Worm (Caenorhabditis elegans) whole organism, L2 larva: ENCODE results near the gene F21D5.9.

Source experiments
- F13H6.1 ChIP-seq: sonication (generic microtip); optimal IDR thresholded peaks from 2 replicates; lab custom pipeline; 2016; ENCODE audit warnings: missing genetic modification characterization, missing compliant biosample characterization
- R02D3.7 ChIP-seq: fragments of 150-350 bp; optimal IDR thresholded peaks from 2 replicates; lab custom pipeline; 2014; ENCODE audit warnings: missing biosample characterization, missing genetic modification characterization
- Y55F3AM.14 ChIP-seq: fragments of 200-800 bp; sonication (Bioruptor generic); optimal IDR thresholded peaks from 2 replicates; lab custom pipeline; 2018; ENCODE audit warnings: mild to moderate bottlenecking, missing genetic modification characterization, missing compliant biosample characterization
- alr-1 ChIP-seq: fragments of 150-350 bp; optimal IDR thresholded peaks from 2 replicates; lab custom pipeline; 2014; ENCODE audit warnings: missing biosample characterization, missing genetic modification characterization
- aly-2 ChIP-seq: fragments of 150-350 bp; optimal IDR thresholded peaks from 2 replicates; lab custom pipeline; 2014; ENCODE audit warnings: missing biosample characterization, missing genetic modification characterization
- ama-1 ChIP-seq: fragments of 150-350 bp; optimal IDR thresholded peaks from 2 replicates; lab custom pipeline; 2018; ENCODE audit warnings: inconsistent platforms
- blmp-1 ChIP-seq: sonication (generic microtip); optimal IDR thresholded peaks from 2 replicates; lab custom pipeline; 2017; ENCODE audit warnings: missing genetic modification characterization, mild to moderate bottlenecking, missing compliant biosample characterization, antibody characterized with exemption, moderate library complexity; ENCODE audit not compliant: insufficient read depth
- ceh-16 ChIP-seq: fragments of 150-350 bp; optimal IDR thresholded peaks from 2 replicates; lab custom pipeline; 2014; ENCODE audit warnings: missing biosample characterization, missing genetic modification characterization
- ceh-82 ChIP-seq: fragments of 150-350 bp; optimal IDR thresholded peaks from 2 replicates; lab custom pipeline; 2014; ENCODE audit warnings: missing biosample characterization, missing genetic modification characterization
- crh-2 ChIP-seq: sonication (generic microtip); optimal IDR thresholded peaks from 2 replicates; lab custom pipeline; 2017; ENCODE audit warnings: missing biosample characterization, missing genetic modification characterization
- egl-27 ChIP-seq: sonication (generic microtip); optimal IDR thresholded peaks from 3 replicates; lab custom pipeline; 2017; ENCODE audit warnings: missing biosample characterization, missing genetic modification reagents, missing genetic modification characterization
- elt-1 ChIP-seq: fragments of 150-350 bp; optimal IDR thresholded peaks from 2 replicates; lab custom pipeline; 2014; ENCODE audit warnings: missing biosample characterization, missing genetic modification characterization
- elt-3 ChIP-seq: sonication (generic microtip); optimal IDR thresholded peaks from 2 replicates; lab custom pipeline; 2017; ENCODE audit warnings: missing biosample characterization, missing genetic modification characterization
- fos-1 ChIP-seq: fragments of 150-350 bp; optimal IDR thresholded peaks from 2 replicates; lab custom pipeline; 2014; ENCODE audit warnings: missing biosample characterization, missing genetic modification characterization
- gmeb-1 ChIP-seq: fragments of 150-350 bp; optimal IDR thresholded peaks from 2 replicates; lab custom pipeline; 2014; ENCODE audit warnings: missing biosample characterization, missing genetic modification characterization
- lin-11 ChIP-seq: fragments of 150-350 bp; sonication (generic microtip); optimal IDR thresholded peaks from 2 replicates; lab custom pipeline; 2014; ENCODE audit warnings: missing biosample characterization, missing genetic modification characterization, inconsistent platforms, mixed read lengths
- lin-13 ChIP-seq: fragments of 150-350 bp; optimal IDR thresholded peaks from 2 replicates; lab custom pipeline; 2014; ENCODE audit warnings: missing biosample characterization, missing genetic modification reagents, missing genetic modification characterization
- lin-39 ChIP-seq: fragments of 150-350 bp; optimal IDR thresholded peaks from 2 replicates; lab custom pipeline; 2014; ENCODE audit warnings: missing biosample characterization, missing genetic modification reagents, missing genetic modification characterization
- lsy-2 ChIP-seq, 2 experiments: fragments of 150-350 bp in 1 of 2; sonication (generic microtip) in 1 of 2; optimal IDR thresholded peaks; 2 replicates each; lab custom pipeline; 2014 to 2017; ENCODE audit warnings: missing biosample characterization in 2 of 2, missing genetic modification characterization in 2 of 2
- mab-5 ChIP-seq: fragments of 150-350 bp; optimal IDR thresholded peaks from 2 replicates; lab custom pipeline; 2014; ENCODE audit warnings: missing biosample characterization, missing genetic modification characterization
- mbf-1 ChIP-seq: sonication (generic microtip); optimal IDR thresholded peaks from 2 replicates; lab custom pipeline; 2017; ENCODE audit warnings: missing biosample characterization, missing genetic modification characterization
- nhr-10 ChIP-seq: sonication (generic microtip); optimal IDR thresholded peaks from 2 replicates; lab custom pipeline; 2017; ENCODE audit warnings: missing biosample characterization, missing genetic modification characterization
- nhr-11 ChIP-seq: fragments of 150-350 bp; optimal IDR thresholded peaks from 2 replicates; lab custom pipeline; 2014; ENCODE audit warnings: missing biosample characterization, missing genetic modification characterization
- nhr-12 ChIP-seq: fragments of 150-350 bp; optimal IDR thresholded peaks from 2 replicates; lab custom pipeline; 2014; ENCODE audit warnings: missing biosample characterization, missing genetic modification characterization
- nhr-129 ChIP-seq: fragments of 150-350 bp; optimal IDR thresholded peaks from 2 replicates; lab custom pipeline; 2014; ENCODE audit warnings: missing biosample characterization, missing genetic modification characterization
- nhr-21 ChIP-seq: fragments of 150-350 bp; optimal IDR thresholded peaks from 2 replicates; lab custom pipeline; 2014; ENCODE audit warnings: missing biosample characterization, missing genetic modification characterization
- nhr-6 ChIP-seq: fragments of 150-350 bp; optimal IDR thresholded peaks from 2 replicates; lab custom pipeline; 2014; ENCODE audit warnings: missing biosample characterization, missing genetic modification characterization
- nhr-77 ChIP-seq: fragments of 150-350 bp; optimal IDR thresholded peaks from 2 replicates; lab custom pipeline; 2014; ENCODE audit warnings: missing biosample characterization, missing genetic modification characterization
- peb-1 ChIP-seq: fragments of 150-350 bp; optimal IDR thresholded peaks from 2 replicates; lab custom pipeline; 2014; ENCODE audit warnings: missing biosample characterization, missing genetic modification characterization
- sem-4 ChIP-seq: fragments of 150-350 bp; optimal IDR thresholded peaks from 2 replicates; lab custom pipeline; 2014; ENCODE audit warnings: missing biosample characterization, missing genetic modification reagents, missing genetic modification characterization
- skn-1 ChIP-seq: sonication (generic microtip); optimal IDR thresholded peaks from 2 replicates; lab custom pipeline; 2017; ENCODE audit warnings: missing biosample characterization, missing genetic modification characterization
- sma-3 ChIP-seq: sonication (generic microtip); optimal IDR thresholded peaks from 2 replicates; lab custom pipeline; 2016; ENCODE audit warnings: missing genetic modification reagents, missing genetic modification characterization, missing compliant biosample characterization
- sma-9 ChIP-seq, 2 experiments: fragments of 150-350 bp in 1 of 2; sonication (generic microtip) in 1 of 2; optimal IDR thresholded peaks; 2 replicates each; lab custom pipeline; 2014 to 2016; ENCODE audit warnings: missing genetic modification characterization in 2 of 2, mild to moderate bottlenecking in 1 of 2, missing biosample characterization in 1 of 2, missing compliant biosample characterization in 1 of 2, missing genetic modification reagents in 1 of 2, moderate library complexity in 1 of 2
- snpc-4 ChIP-seq: fragments of 150-350 bp; optimal IDR thresholded peaks from 2 replicates; lab custom pipeline; 2014; ENCODE audit warnings: missing biosample characterization, missing genetic modification characterization
- unc-55 ChIP-seq: fragments of 150-350 bp; sonication (generic microtip); optimal IDR thresholded peaks from 3 replicates; lab custom pipeline; 2014; ENCODE audit warnings: missing biosample characterization, missing genetic modification reagents, missing genetic modification characterization
- unc-62 ChIP-seq: fragments of 150-350 bp; optimal IDR thresholded peaks from 2 replicates; lab custom pipeline; 2014; ENCODE audit warnings: missing biosample characterization, missing genetic modification reagents, missing genetic modification characterization
- zag-1 ChIP-seq: fragments of 150-350 bp; optimal IDR thresholded peaks from 2 replicates; lab custom pipeline; 2014; ENCODE audit warnings: missing biosample characterization, missing genetic modification characterization
- ztf-1 ChIP-seq: fragments of 200-800 bp; sonication (Bioruptor generic); conservative IDR thresholded peaks from 2 replicates; pipeline ENCODE4 v1.3.6; 2022; ENCODE audit warnings: missing genetic modification characterization, missing compliant biosample characterization
- ztf-11 ChIP-seq: sonication (generic microtip); optimal IDR thresholded peaks from 2 replicates; lab custom pipeline; 2017; ENCODE audit warnings: missing biosample characterization, missing genetic modification characterization
- ztf-4 ChIP-seq: fragments of 150-350 bp; optimal IDR thresholded peaks from 2 replicates; lab custom pipeline; 2014; ENCODE audit warnings: missing biosample characterization, missing genetic modification characterization

Gene F21D5.9

DNA sequence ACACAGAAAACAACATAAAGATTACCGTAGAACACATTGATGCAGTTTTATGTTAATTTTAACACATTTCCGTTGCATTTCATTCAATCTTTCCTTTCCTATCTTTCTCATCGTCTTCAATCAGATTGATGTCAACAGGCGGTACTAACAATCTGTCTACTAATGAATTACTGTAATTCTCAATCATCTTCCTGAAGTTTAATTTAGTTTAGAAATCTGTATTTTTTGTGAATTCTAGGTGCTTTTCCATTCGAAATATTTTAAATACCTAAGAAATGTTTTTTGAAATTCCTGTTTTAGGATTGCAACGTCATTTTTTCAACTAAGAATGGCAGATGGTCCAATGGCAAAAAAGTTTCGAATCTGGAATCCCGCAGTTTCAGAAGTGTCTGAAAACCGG, at the start of gene F21D5.9:
F21D5.9 (plus strand) TSS at position 301 of the 400 bp plus-strand sequence.
- no peak for TF ChIP-seq unc-62 (GFP tag; lab: Kevin White, UChicago)
- no peak for TF ChIP-seq skn-1 (tag; lab: Kevin White, UChicago)
- TF ChIP-seq R02D3.7 (tag; lab: Kevin White, UChicago), result no peak
- TF ChIP-seq lin-39 (tag; lab: Kevin White, UChicago), result no peak
- no peak for TF ChIP-seq nhr-12
- no peak for TF ChIP-seq lin-13 (GFP tag; lab: Kevin White, UChicago)
- no peak for TF ChIP-seq ceh-82 (tag; lab: Kevin White, UChicago)
- no peak for TF ChIP-seq blmp-1 (tag; lab: Kevin White, UChicago)
- TF ChIP-seq lsy-2 (tag; optimal IDR thresholded peaks at IDR 0.05; lab: Kevin White, UChicago), result no peak
- TF ChIP-seq nhr-77, result no peak
- no peak for TF ChIP-seq nhr-10 (tag; lab: Kevin White, UChicago)
- TF ChIP-seq nhr-129 (tag; lab: Kevin White, UChicago), result no peak
- TF ChIP-seq, all 48 proteins: peak for 0

DNA sequence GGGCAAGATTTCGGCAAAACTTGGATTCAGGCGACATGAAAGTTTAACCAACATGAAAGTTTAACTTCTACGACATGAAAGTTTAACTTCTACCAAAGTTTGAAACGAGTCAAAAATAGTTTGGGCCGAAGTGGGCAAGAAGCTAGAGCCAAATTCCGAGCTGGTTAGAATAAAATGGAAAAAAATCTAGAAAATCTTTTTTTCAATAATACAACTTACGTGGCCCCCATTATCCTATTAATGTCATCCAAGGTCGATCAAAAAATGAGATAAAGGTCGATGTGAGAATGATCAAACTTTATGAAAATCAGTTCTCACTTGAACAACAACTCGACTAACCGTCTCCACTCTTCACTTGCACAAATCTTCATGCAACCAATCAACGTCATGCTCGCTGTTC, 46.5 kb upstream of the F21D5.9 start, which contains the start of gene F08B4.8:
F08B4.8 (plus strand) TSS at position 301 of the 400 bp plus-strand sequence.
- TF ChIP-seq nhr-21 (tag; lab: Kevin White, UChicago) (no peak), mab-5 (tag; lab: Kevin White, UChicago) (no peak)

DNA sequence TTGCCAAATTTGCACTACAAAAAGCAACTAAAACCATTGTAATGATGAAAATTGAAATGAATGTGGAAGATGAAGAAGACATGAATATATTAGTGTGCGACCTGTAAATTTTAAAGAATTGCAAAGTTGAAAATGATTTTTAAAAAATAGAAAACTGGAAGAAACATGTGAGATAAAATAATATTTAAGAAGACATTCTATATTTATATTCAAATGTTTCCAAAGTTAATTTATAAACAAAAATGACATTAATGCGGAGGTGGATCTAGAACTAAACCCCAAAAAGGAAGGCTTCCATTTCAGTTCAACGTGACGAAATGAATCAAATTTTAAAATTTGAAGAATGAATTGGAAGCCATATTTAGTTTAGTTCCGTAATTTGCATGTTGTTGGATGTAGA, 44.6 kb upstream of the F21D5.9 start, which contains the start of gene nlp-60:
nlp-60 (minus strand) TSS at position 101 of the 400 bp plus-strand sequence.
- no peak for TF ChIP-seq R02D3.7 (tag; lab: Kevin White, UChicago)
- TF ChIP-seq peb-1, result no peak
- TF ChIP-seq skn-1 (tag; lab: Kevin White, UChicago), result no peak

DNA sequence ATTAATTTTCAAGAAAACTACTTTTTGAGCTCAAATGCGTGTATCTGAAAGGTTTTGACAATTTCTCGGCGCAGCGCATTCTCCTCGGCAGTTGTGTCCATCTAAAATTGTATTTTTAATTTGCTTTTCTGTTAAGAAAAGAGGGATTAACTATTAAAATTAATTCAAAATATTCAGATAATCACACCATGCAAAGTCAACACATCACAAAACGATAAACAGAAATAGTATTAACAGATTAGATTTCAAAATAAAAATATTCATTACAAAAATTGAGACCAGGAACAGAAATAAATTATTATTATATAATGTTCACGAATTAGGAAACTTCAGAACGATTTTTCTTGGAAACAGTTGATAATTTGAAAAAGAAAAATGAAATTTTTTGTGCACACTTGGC, 37.3 kb upstream of the F21D5.9 start, which contains the start of gene pole-2:
pole-2 (minus strand) TSS at position 101 of the 400 bp plus-strand sequence.
- no peak for TF ChIP-seq nhr-6
- TF ChIP-seq mbf-1, result no peak
- TF ChIP-seq egl-27 (tag; lab: Kevin White, UChicago), result no peak
- no peak for TF ChIP-seq lin-39 (tag; lab: Kevin White, UChicago)
- TF ChIP-seq lsy-2 (tag; optimal IDR thresholded peaks at IDR 0.05; lab: Kevin White, UChicago), result no peak
- TF ChIP-seq elt-1 (tag; lab: Kevin White, UChicago), result no peak
- TF ChIP-seq nhr-10 (tag; lab: Kevin White, UChicago), result no peak
- no peak for TF ChIP-seq nhr-129 (tag; lab: Kevin White, UChicago)
- TF ChIP-seq F13H6.1 (tag; lab: Kevin White, UChicago), result no peak

DNA sequence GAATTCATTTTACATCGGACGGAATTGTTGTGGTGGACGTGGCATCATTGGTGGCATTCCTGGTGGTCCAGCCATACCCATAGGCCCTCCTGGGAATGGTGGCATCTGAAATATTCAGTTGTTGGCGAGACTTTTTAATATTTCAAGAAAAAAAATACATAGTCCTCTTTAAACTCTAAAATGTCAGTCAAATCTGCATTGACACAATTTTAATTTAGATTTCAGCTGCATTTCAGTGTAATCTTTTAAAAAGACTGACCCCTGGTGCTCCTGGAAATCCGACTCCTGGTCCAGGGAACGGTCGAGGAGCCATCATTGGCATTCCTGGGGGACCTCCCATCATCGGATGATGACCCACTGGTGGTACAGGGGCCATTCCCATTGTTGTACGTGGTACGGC, 36.9 kb upstream of the F21D5.9 start:
- TF ChIP-seq ama-1 (lab: Kevin White, UChicago) (no peak), nhr-11 (tag; lab: Kevin White, UChicago) (no peak), nhr-21 (tag; lab: Kevin White, UChicago) (no peak), ceh-16 (no peak), mbf-1 (no peak), peb-1 (no peak), elt-3 (tag; lab: Kevin White, UChicago) (no peak), crh-2 (no peak), sem-4 (tag; lab: Kevin White, UChicago) (no peak), skn-1 (tag; lab: Kevin White, UChicago) (no peak), snpc-4 (tag; lab: Kevin White, UChicago) (no peak), ztf-1 (GFP tag; lab: Robert Waterston, UW) (no peak), sma-3 (GFP tag; lab: Kevin White, UChicago) (no peak), R02D3.7 (tag; lab: Kevin White, UChicago) (no peak), blmp-1 (tag; lab: Kevin White, UChicago) (no peak), unc-55 (GFP tag; lab: Kevin White, UChicago) (no peak), lsy-2 (tag; optimal IDR thresholded peaks at IDR 0.05; lab: Kevin White, UChicago) (no peak), nhr-10 (tag; lab: Kevin White, UChicago) (no peak)

DNA sequence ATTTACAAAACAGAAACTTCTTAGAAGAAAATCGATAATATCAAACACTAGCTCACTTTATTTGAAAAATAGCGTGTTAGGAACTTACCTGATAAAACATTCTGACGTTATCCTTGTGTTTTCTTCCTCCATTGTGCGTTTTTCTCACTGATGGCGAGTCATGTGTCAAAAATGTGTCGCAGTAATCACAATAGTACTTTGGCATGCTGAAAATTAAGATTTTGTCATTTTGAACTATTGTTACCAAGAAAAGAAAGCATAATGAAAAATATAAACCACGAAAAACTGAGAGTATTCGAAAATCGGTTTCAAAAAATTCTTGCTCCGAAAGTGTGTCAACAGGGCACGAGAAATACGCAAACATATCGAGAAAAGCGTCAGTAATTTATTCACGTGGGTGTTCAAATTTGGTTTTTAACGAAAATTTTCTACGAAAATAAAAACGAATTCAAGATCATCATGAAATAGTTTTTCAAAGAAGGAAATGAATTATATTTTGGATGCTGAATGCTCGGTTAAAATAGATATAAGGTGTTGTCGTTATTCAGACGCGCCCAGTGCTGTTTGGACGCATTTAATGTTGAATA, 36.1 kb upstream of the F21D5.9 start, which contains the start of gene snrp-3:
snrp-3 (minus strand) TSS at position 206 of the 587 bp plus-strand sequence.
- TF ChIP-seq ceh-16, result no peak
- TF ChIP-seq nhr-77, result no peak
- TF ChIP-seq nhr-6, result peak; percentile 78
- no peak for TF ChIP-seq ceh-82 (tag; lab: Kevin White, UChicago)
- TF ChIP-seq ztf-11 (tag; lab: Kevin White, UChicago), result no peak
- TF ChIP-seq sma-9 (GFP tag; optimal IDR thresholded peaks at IDR 0.05; lab: Kevin White, UChicago), result peak; percentile 79
- TF ChIP-seq sma-9 (tag; optimal IDR thresholded peaks at IDR 0.05; lab: Kevin White, UChicago), result no peak
- no peak for TF ChIP-seq Y55F3AM.14 (GFP tag; lab: Kevin White, UChicago)
- TF ChIP-seq zag-1 (tag; lab: Kevin White, UChicago), result peak; percentile 32
- peak; percentile 97 for TF ChIP-seq gmeb-1
- TF ChIP-seq fos-1 (tag; lab: Kevin White, UChicago), result peak; percentile 43
- TF ChIP-seq aly-2 (tag; lab: Kevin White, UChicago), result no peak
- peak; percentile 85 to 94 for TF ChIP-seq lsy-2 (tag; optimal IDR thresholded peaks at IDR 0.05; lab: Kevin White, UChicago)
- no peak for TF ChIP-seq lin-11 (tag; lab: Kevin White, UChicago)
- no peak for TF ChIP-seq alr-1 (tag; lab: Kevin White, UChicago)
- TF ChIP-seq elt-1 (tag; lab: Kevin White, UChicago), result no peak
- TF ChIP-seq ztf-4 (tag; lab: Kevin White, UChicago), result peak; percentile 30
- TF ChIP-seq sma-3 (GFP tag; lab: Kevin White, UChicago), result peak; percentile 71
- TF ChIP-seq blmp-1 (tag; lab: Kevin White, UChicago), result no peak
